Worm (Caenorhabditis elegans) whole organism, young adult: ENCODE measurements around the gene uncp-18.

Source experiments
- B0019.2 ChIP-seq: fragments of 200-800 bp; sonication (Bioruptor generic); conservative IDR thresholded peaks from 2 replicates; pipeline ENCODE4 v1.3.6; 2022; ENCODE audit warnings: missing genetic modification reagents, missing genetic modification characterization, missing compliant biosample characterization
- B0035.1 ChIP-seq: sonication (generic microtip); optimal IDR thresholded peaks from 2 replicates; lab custom pipeline; 2016; ENCODE audit warnings: missing genetic modification characterization, mild to moderate bottlenecking, missing compliant biosample characterization, missing genotype, missing genetic modification reagents
- B0261.1 ChIP-seq: sonication (generic microtip); optimal IDR thresholded peaks from 2 replicates; lab custom pipeline; 2016; ENCODE audit warnings: mild to moderate bottlenecking, missing genetic modification characterization, moderate library complexity, missing compliant biosample characterization
- C17E4.6 ChIP-seq: fragments of 200-800 bp; sonication (Bioruptor generic); IDR thresholded peaks from 2 replicates; pipeline ENCODE4 v1.3.6; 2022; ENCODE audit warnings: missing genetic modification reagents, missing genetic modification characterization, missing compliant biosample characterization
- F37B4.10 ChIP-seq: fragments of 200-800 bp; sonication (Bioruptor generic); IDR thresholded peaks from 2 replicates; pipeline ENCODE4 v1.3.6; 2022; ENCODE audit warnings: missing genetic modification characterization, missing compliant biosample characterization
- F52B5.7 ChIP-seq: sonication (generic microtip); optimal IDR thresholded peaks from 2 replicates; lab custom pipeline; 2016; ENCODE audit warnings: mild to moderate bottlenecking, missing genetic modification characterization, missing compliant biosample characterization
- F55B11.4 ChIP-seq: sonication (generic microtip); optimal IDR thresholded peaks from 2 replicates; lab custom pipeline; 2016; ENCODE audit warnings: missing compliant biosample characterization, missing genetic modification characterization, borderline replicate concordance; ENCODE audit not compliant: insufficient read depth
- Y53F4B.3 ChIP-seq: fragments of 200-800 bp; sonication (Bioruptor generic); IDR thresholded peaks from 2 replicates; pipeline ENCODE4 v1.3.6; 2022; ENCODE audit warnings: missing genetic modification reagents, missing genetic modification characterization, missing compliant biosample characterization
- Y56A3A.18 ChIP-seq: fragments of 200-800 bp; sonication (Bioruptor generic); IDR thresholded peaks from 2 replicates; pipeline ENCODE4 v1.3.6; 2022; ENCODE audit warnings: missing genetic modification reagents, missing genetic modification characterization, missing compliant biosample characterization
- akir-1 ChIP-seq: fragments of 200-800 bp; sonication (Bioruptor generic); optimal IDR thresholded peaks from 2 replicates; lab custom pipeline; 2018; ENCODE audit warnings: mild to moderate bottlenecking, missing genetic modification characterization, moderate library complexity, missing compliant biosample characterization
- aptf-3 ChIP-seq: fragments of 200-800 bp; sonication (Bioruptor generic); IDR thresholded peaks from 2 replicates; pipeline ENCODE4 v1.3.6; 2022; ENCODE audit warnings: missing genetic modification characterization, missing compliant biosample characterization
- athp-1 ChIP-seq: sonication (generic microtip); optimal IDR thresholded peaks from 2 replicates; lab custom pipeline; 2017; ENCODE audit warnings: mild to moderate bottlenecking, missing genetic modification characterization, missing compliant biosample characterization
- attf-3 ChIP-seq: fragments of 200-800 bp; sonication (Bioruptor generic); conservative IDR thresholded peaks from 2 replicates; pipeline ENCODE4 v1.3.6; 2022; ENCODE audit warnings: missing genetic modification reagents, missing genetic modification characterization, missing compliant biosample characterization
- bed-1 ChIP-seq: fragments of 200-800 bp; sonication (Bioruptor generic); IDR thresholded peaks from 2 replicates; pipeline ENCODE4 v1.3.6; 2022; ENCODE audit warnings: missing genetic modification reagents, missing genetic modification characterization, missing compliant biosample characterization
- ceh-79 ChIP-seq: sonication (generic microtip); optimal IDR thresholded peaks from 2 replicates; lab custom pipeline; 2017; ENCODE audit warnings: mild to moderate bottlenecking, missing genetic modification characterization, missing compliant biosample characterization
- ceh-91 ChIP-seq: fragments of 200-800 bp; sonication (Bioruptor generic); IDR thresholded peaks from 2 replicates; pipeline ENCODE4 v1.3.6; 2022; ENCODE audit warnings: missing genetic modification reagents, missing genetic modification characterization, missing compliant biosample characterization
- chd-7 ChIP-seq: sonication (generic microtip); optimal IDR thresholded peaks from 2 replicates; lab custom pipeline; 2016; ENCODE audit warnings: mild to moderate bottlenecking, missing genetic modification characterization, moderate library complexity, missing compliant biosample characterization
- dpl-1 ChIP-seq: fragments of 150-350 bp; optimal IDR thresholded peaks from 2 replicates; lab custom pipeline; 2014; ENCODE audit warnings: missing biosample characterization, missing genetic modification reagents, missing genetic modification characterization
- egl-44 ChIP-seq: fragments of 200-800 bp; sonication (Bioruptor generic); IDR thresholded peaks from 2 replicates; pipeline ENCODE4 v1.3.6; 2022; ENCODE audit warnings: missing genetic modification reagents, missing genetic modification characterization, missing compliant biosample characterization
- egrh-3 ChIP-seq: fragments of 200-800 bp; sonication (Bioruptor generic); IDR thresholded peaks from 2 replicates; pipeline ENCODE4 v1.3.6; 2022; ENCODE audit warnings: missing genetic modification reagents, missing genetic modification characterization, missing compliant biosample characterization
- fkh-3 ChIP-seq: sonication (generic microtip); optimal IDR thresholded peaks from 2 replicates; lab custom pipeline; 2016; ENCODE audit warnings: mild to moderate bottlenecking, missing genetic modification characterization, missing compliant biosample characterization
- hlh-12 ChIP-seq: sonication (generic microtip); optimal IDR thresholded peaks from 2 replicates; lab custom pipeline; 2016; ENCODE audit warnings: missing genetic modification characterization, missing compliant biosample characterization
- lag-1 ChIP-seq: fragments of 200-800 bp; sonication (Bioruptor generic); IDR thresholded peaks from 2 replicates; pipeline ENCODE4 v1.3.6; 2022; ENCODE audit warnings: missing genetic modification reagents, missing genetic modification characterization, missing compliant biosample characterization
- lsl-1 ChIP-seq: fragments of 200-800 bp; sonication (Bioruptor generic); optimal IDR thresholded peaks from 2 replicates; lab custom pipeline; 2018; ENCODE audit warnings: mild to moderate bottlenecking, missing genetic modification characterization, moderate library complexity, missing compliant biosample characterization
- madf-3 ChIP-seq: fragments of 200-800 bp; sonication (Bioruptor generic); IDR thresholded peaks from 2 replicates; pipeline ENCODE4 v1.3.6; 2022; ENCODE audit warnings: missing genetic modification reagents, missing genetic modification characterization, missing compliant biosample characterization
- nhr-120 ChIP-seq: fragments of 200-800 bp; sonication (Bioruptor generic); IDR thresholded peaks from 2 replicates; pipeline ENCODE4 v1.3.6; 2022; ENCODE audit warnings: missing genetic modification characterization, missing compliant biosample characterization
- nhr-27 ChIP-seq: fragments of 200-800 bp; sonication (Bioruptor generic); optimal IDR thresholded peaks from 2 replicates; lab custom pipeline; 2018; ENCODE audit warnings: mild to moderate bottlenecking, missing genetic modification characterization, moderate library complexity, missing compliant biosample characterization
- pha-4 ChIP-seq: fragments of 150-350 bp; sonication (generic microtip); optimal IDR thresholded peaks from 2 replicates; lab custom pipeline; 2014; ENCODE audit warnings: missing biosample characterization, missing genetic modification reagents, missing genetic modification characterization
- rcor-1 ChIP-seq: fragments of 200-800 bp; sonication (Bioruptor generic); IDR thresholded peaks from 2 replicates; pipeline ENCODE4 v1.3.6; 2022; ENCODE audit warnings: missing genetic modification reagents, missing genetic modification characterization, missing compliant biosample characterization
- somi-1 ChIP-seq: fragments of 200-800 bp; sonication (Bioruptor generic); optimal IDR thresholded peaks from 2 replicates; lab custom pipeline; 2018; ENCODE audit warnings: mild to moderate bottlenecking, missing genetic modification characterization, missing compliant biosample characterization
- unc-62 ChIP-seq: fragments of 150-350 bp; optimal IDR thresholded peaks from 2 replicates; lab custom pipeline; 2014; ENCODE audit warnings: missing biosample characterization, missing genetic modification reagents, missing genetic modification characterization
- zfh-2 ChIP-seq: fragments of 200-800 bp; sonication (Bioruptor generic); conservative IDR thresholded peaks from 2 replicates; pipeline ENCODE4 v1.3.6; 2022; ENCODE audit warnings: missing genetic modification reagents, missing genetic modification characterization, missing compliant biosample characterization
- ztf-22 ChIP-seq: fragments of 200-800 bp; sonication (Bioruptor generic); optimal IDR thresholded peaks from 2 replicates; lab custom pipeline; 2018; ENCODE audit warnings: mild to moderate bottlenecking, missing genetic modification characterization, moderate library complexity, missing compliant biosample characterization
- ztf-3 ChIP-seq: fragments of 200-800 bp; sonication (Bioruptor generic); optimal IDR thresholded peaks from 2 replicates; lab custom pipeline; 2018; ENCODE audit warnings: mild to moderate bottlenecking, missing genetic modification characterization, missing compliant biosample characterization

The uncp-18 gene

DNA sequence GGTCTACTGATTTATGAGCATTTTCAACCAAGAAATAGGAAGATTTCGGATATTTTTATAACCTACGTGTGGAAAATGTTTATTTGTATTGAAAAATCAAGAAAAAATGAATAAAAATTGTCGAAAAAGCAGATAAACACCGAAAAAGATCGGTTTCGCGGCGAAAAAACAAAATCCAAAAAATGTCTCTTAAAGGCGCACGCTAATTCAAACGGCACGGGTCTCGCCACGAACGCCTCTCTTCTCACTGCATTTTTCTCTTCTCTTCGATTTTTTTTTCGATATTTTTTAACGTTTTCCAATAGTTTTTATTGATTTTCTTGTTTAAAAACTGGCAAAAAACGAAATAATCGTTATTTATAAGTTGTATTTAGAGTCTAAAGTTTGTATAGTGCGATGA, 35.2 kb downstream of the uncp-18 start (continued):
- TF ChIP-seq lsl-1 (GFP tag; lab: Kevin White, UChicago) = peak; percentile 62
- no peak for TF ChIP-seq hlh-12 (tag; lab: Kevin White, UChicago)
- TF ChIP-seq Y53F4B.3 = no peak
- no peak for TF ChIP-seq bed-1 (GFP tag; lab: Robert Waterston, UW)
- no peak for TF ChIP-seq madf-3 (GFP tag; lab: Robert Waterston, UW)
- no peak for TF ChIP-seq B0261.1 (tag; lab: Kevin White, UChicago)
- no peak for TF ChIP-seq aptf-3
- TF ChIP-seq ztf-3 = no peak
- TF ChIP-seq attf-3 (GFP tag; lab: Robert Waterston, UW) = no peak
- no peak for TF ChIP-seq F52B5.7 (tag; lab: Kevin White, UChicago)
- TF ChIP-seq ceh-79 = no peak
- TF ChIP-seq fkh-3 = no peak
- TF ChIP-seq nhr-120 (GFP tag; lab: Robert Waterston, UW) = no peak
- no peak; the same call in 1 of the 2 replicates for TF ChIP-seq egrh-3 (GFP tag; lab: Robert Waterston, UW)
- TF ChIP-seq lag-1 = no peak
- TF ChIP-seq C17E4.6 = no peak
- peak; percentile 60 for TF ChIP-seq dpl-1 (GFP tag; lab: Kevin White, UChicago)
- no peak for TF ChIP-seq pha-4 (tag; lab: Kevin White, UChicago)
- no peak for TF ChIP-seq ztf-22 (GFP tag; lab: Kevin White, UChicago)
- TF ChIP-seq F55B11.4 (tag; lab: Kevin White, UChicago) = no peak
- TF ChIP-seq somi-1 (GFP tag; lab: Kevin White, UChicago) = no peak
- no peak for TF ChIP-seq athp-1 (tag; lab: Kevin White, UChicago)
- TF ChIP-seq rcor-1 (GFP tag; lab: Robert Waterston, UW) = 0 out of 2 replicates have a peak, but pooled peaks have one; percentile 21
- no peak for TF ChIP-seq chd-7
- TF ChIP-seq F37B4.10 (GFP tag; lab: Robert Waterston, UW) = no peak
- no peak for TF ChIP-seq B0035.1
- TF ChIP-seq nhr-27 (tag; lab: Kevin White, UChicago) = no peak
- TF ChIP-seq Y56A3A.18 = no peak

DNA sequence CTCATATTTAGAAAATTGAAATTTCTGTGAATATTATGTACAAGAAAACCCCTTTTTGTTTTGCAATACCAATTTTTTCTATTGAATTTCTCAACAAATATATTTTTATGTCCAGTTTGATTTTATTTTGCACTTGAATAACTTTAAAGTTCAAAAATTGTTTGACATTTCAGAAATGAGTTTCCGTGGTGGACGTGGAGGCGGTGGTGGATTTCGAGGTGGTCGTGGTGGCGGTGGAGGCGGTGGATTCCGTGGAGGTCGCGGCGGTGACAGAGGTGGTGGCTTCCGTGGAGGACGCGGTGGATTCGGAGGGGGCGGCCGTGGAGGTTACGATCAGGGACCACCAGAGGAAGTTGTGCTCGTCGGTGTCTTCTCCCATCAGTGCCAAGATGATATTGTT, 35.6 kb downstream of the uncp-18 start, which contains the start of gene garr-1:
TSS of gene garr-1 (plus strand) at position 174 of the 400 bp plus-strand sequence.
- TF ChIP-seq athp-1 (tag; lab: Kevin White, UChicago) (no peak), egl-44 (GFP tag; lab: Robert Waterston, UW) (no peak), ceh-91 (GFP tag; lab: Robert Waterston, UW) (no peak), Y53F4B.3 (no peak), unc-62 (no peak), zfh-2 (GFP tag; lab: Robert Waterston, UW) (no peak), egrh-3 (GFP tag; lab: Robert Waterston, UW) (peak; percentile 68; the same call in 1 of the 2 replicates), akir-1 (GFP tag; lab: Kevin White, UChicago) (no peak), B0019.2 (no peak)

DNA sequence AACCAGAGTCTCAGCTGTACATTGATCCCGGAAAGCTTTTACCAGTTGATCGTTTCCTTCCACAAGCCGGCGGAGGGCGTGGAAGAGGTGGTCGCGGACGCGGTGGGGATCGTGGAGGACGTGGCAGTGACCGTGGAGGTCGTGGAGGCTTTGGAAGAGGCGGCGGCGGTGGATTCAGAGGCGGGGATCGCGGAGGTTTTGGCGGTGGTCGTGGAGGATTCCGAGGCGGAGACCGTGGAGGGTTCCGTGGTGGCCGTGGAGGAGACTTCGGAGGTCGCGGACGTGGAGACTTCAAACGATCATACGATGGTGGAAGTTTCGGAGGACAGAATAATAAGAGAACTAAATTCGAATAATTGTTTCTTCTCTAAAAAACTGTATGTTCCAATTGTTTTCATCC, 36.2 kb downstream of the uncp-18 start:
- TF ChIP-seq fkh-3 (no peak), egl-44 (GFP tag; lab: Robert Waterston, UW) (no peak), rcor-1 (GFP tag; lab: Robert Waterston, UW) (no peak), zfh-2 (GFP tag; lab: Robert Waterston, UW) (peak; percentile 81), egrh-3 (GFP tag; lab: Robert Waterston, UW) (peak; percentile 95), hlh-12 (tag; lab: Kevin White, UChicago) (no peak)
